Fruit fly (Drosophila melanogaster) whole organism, embryonic: Measurements from ENCODE around the gene CG11052.
A peak's percentile ranks its signal among the peaks of the same experiment; 100 is the strongest.

ENCODE experiments used
- Awh ChIP-seq: fragments of 200-800 bp; sonication (Bioruptor generic); IDR thresholded peaks from 2 replicates; pipeline ENCODE4, ENCODE4 v1.3.6; 2022; ENCODE audit warnings: missing biosample characterization, missing genetic modification characterization
- Bdp1 ChIP-seq: fragments of 200-800 bp; sonication (Bioruptor generic); optimal IDR thresholded peaks from 3 replicates; lab custom pipeline; 2016; ENCODE audit warnings: missing biosample characterization, missing genetic modification characterization
- CG12219 ChIP-seq: fragments of 200-800 bp; sonication (Bioruptor generic); optimal IDR thresholded peaks from 3 replicates; lab custom pipeline; 2018; ENCODE audit warnings: missing biosample characterization, mild to moderate bottlenecking, missing genetic modification characterization
- CG12391 ChIP-seq: fragments of 200-800 bp; sonication (Bioruptor generic); optimal IDR thresholded peaks from 3 replicates; lab custom pipeline; 2018; ENCODE audit warnings: missing biosample characterization, mild to moderate bottlenecking, missing genetic modification characterization, moderate library complexity
- CG13296 ChIP-seq: fragments of 200-800 bp; sonication (Bioruptor generic); optimal IDR thresholded peaks from 3 replicates; lab custom pipeline; 2018; ENCODE audit warnings: missing biosample characterization, mild to moderate bottlenecking, missing genetic modification characterization
- CG14860 ChIP-seq: fragments of 200-800 bp; sonication (Bioruptor generic); IDR thresholded peaks from 3 replicates; pipeline ENCODE4 v1.3.6; 2022; ENCODE audit warnings: missing biosample characterization, missing genetic modification characterization; ENCODE audit not compliant: partially characterized antibody
- CG1529 ChIP-seq: fragments of 200-800 bp; sonication (Bioruptor generic); optimal IDR thresholded peaks from 3 replicates; lab custom pipeline; 2018; ENCODE audit warnings: missing biosample characterization, missing genetic modification characterization
- CG15601 ChIP-seq: fragments of 200-800 bp; sonication (Bioruptor generic); optimal IDR thresholded peaks from 3 replicates; lab custom pipeline; 2019; ENCODE audit warnings: missing biosample characterization, mild to moderate bottlenecking, missing genetic modification characterization, moderate library complexity
- CG1602 ChIP-seq: fragments of 200-800 bp; sonication (Bioruptor generic); optimal IDR thresholded peaks from 3 replicates; lab custom pipeline; 2016; ENCODE audit warnings: missing biosample characterization, missing genetic modification characterization
- CG16863 ChIP-seq: fragments of 200-800 bp; sonication (Bioruptor generic); optimal IDR thresholded peaks from 3 replicates; lab custom pipeline; 2016; ENCODE audit warnings: missing biosample characterization, missing genetic modification characterization
- CG17829 ChIP-seq: fragments of 200-800 bp; optimal IDR thresholded peaks from 2 replicates; lab custom pipeline; 2019; ENCODE audit warnings: missing biosample characterization, mild to moderate bottlenecking, missing genetic modification characterization, moderate library complexity
- CG17912 ChIP-seq: fragments of 200-800 bp; sonication (Bioruptor generic); optimal IDR thresholded peaks from 2 replicates; lab custom pipeline; 2018; ENCODE audit warnings: missing biosample characterization, mild to moderate bottlenecking, missing genetic modification characterization
- CG18619 ChIP-seq: fragments of 200-800 bp; sonication (Bioruptor generic); optimal IDR thresholded peaks from 3 replicates; lab custom pipeline; 2017; ENCODE audit warnings: missing biosample characterization, mild to moderate bottlenecking, missing genetic modification characterization
- CG18764 ChIP-seq: fragments of 200-800 bp; sonication (Bioruptor generic); optimal IDR thresholded peaks from 3 replicates; lab custom pipeline; 2016; ENCODE audit warnings: missing biosample characterization, missing genetic modification characterization
- CG2129 ChIP-seq: fragments of 200-800 bp; sonication (Bioruptor generic); IDR thresholded peaks from 2 replicates; pipeline ENCODE4 v1.3.6; 2022; ENCODE audit warnings: missing biosample characterization, missing genetic modification characterization; ENCODE audit not compliant: partially characterized antibody
- CG31388 ChIP-seq: fragments of 200-800 bp; sonication (Bioruptor generic); optimal IDR thresholded peaks from 2 replicates; lab custom pipeline; 2016; ENCODE audit warnings: missing biosample characterization, missing genetic modification characterization
- CG3163 ChIP-seq: fragments of 200-800 bp; sonication (Bioruptor generic); optimal IDR thresholded peaks from 3 replicates; lab custom pipeline; 2016; ENCODE audit warnings: missing biosample characterization, missing genetic modification characterization
- CG33557 ChIP-seq: fragments of 200-800 bp; sonication (Bioruptor generic); optimal IDR thresholded peaks from 2 replicates; lab custom pipeline; 2019; ENCODE audit warnings: missing biosample characterization, mild to moderate bottlenecking, missing genetic modification characterization, moderate library complexity
- Chrac-16 ChIP-seq: fragments of 200-800 bp; sonication (Bioruptor generic); optimal IDR thresholded peaks from 3 replicates; lab custom pipeline; 2016; ENCODE audit warnings: missing biosample characterization, missing genetic modification characterization
- D19A ChIP-seq: fragments of 200-800 bp; optimal IDR thresholded peaks from 3 replicates; lab custom pipeline; 2019; ENCODE audit warnings: missing biosample characterization, mild to moderate bottlenecking, missing genetic modification characterization, moderate library complexity
- Dad ChIP-seq: fragments of 200-800 bp; sonication (Bioruptor generic); optimal IDR thresholded peaks from 3 replicates; lab custom pipeline; 2016; ENCODE audit warnings: missing biosample characterization, missing genetic modification characterization
- Dref ChIP-seq: fragments of 200-800 bp; sonication (Bioruptor generic); IDR thresholded peaks from 2 replicates; pipeline ENCODE4 v1.3.6; 2022; ENCODE audit warnings: missing biosample characterization, missing genetic modification characterization
- Fer2 ChIP-seq: fragments of 200-800 bp; sonication (Bioruptor generic); optimal IDR thresholded peaks from 2 replicates; lab custom pipeline; 2018; ENCODE audit warnings: missing biosample characterization, mild to moderate bottlenecking, missing genetic modification characterization, moderate library complexity
- Gsc ChIP-seq: fragments of 200-800 bp; sonication (Bioruptor generic); IDR thresholded peaks from 2 replicates; pipeline ENCODE4 v1.3.6; 2022; ENCODE audit warnings: missing biosample characterization, missing genetic modification characterization
- Hmr ChIP-seq: fragments of 200-800 bp; sonication (Bioruptor generic); optimal IDR thresholded peaks from 3 replicates; lab custom pipeline; 2017; ENCODE audit warnings: mild to moderate bottlenecking, missing biosample characterization, missing genetic modification reagents, missing genetic modification characterization
- Opbp ChIP-seq: fragments of 200-800 bp; sonication (Bioruptor generic); IDR thresholded peaks from 3 replicates; pipeline ENCODE4 v1.3.6; 2022; ENCODE audit warnings: missing biosample characterization, missing genetic modification characterization; ENCODE audit not compliant: partially characterized antibody
- PHDP ChIP-seq: fragments of 200-800 bp; sonication (Bioruptor generic); optimal IDR thresholded peaks from 3 replicates; lab custom pipeline; 2018; ENCODE audit warnings: missing biosample characterization, mild to moderate bottlenecking, missing genetic modification characterization, moderate library complexity
- Rfx ChIP-seq: fragments of 200-800 bp; sonication (Bioruptor generic); IDR thresholded peaks from 2 replicates; pipeline ENCODE4 v1.3.6; 2022; ENCODE audit warnings: missing biosample characterization, missing genetic modification characterization
- Sox100B ChIP-seq: fragments of 200-800 bp; sonication (Bioruptor generic); optimal IDR thresholded peaks from 3 replicates; lab custom pipeline; 2018; ENCODE audit warnings: missing biosample characterization, mild to moderate bottlenecking, missing genetic modification characterization
- Sry-β ChIP-seq: fragments of 200-800 bp; sonication (Bioruptor generic); optimal IDR thresholded peaks from 2 replicates; lab custom pipeline; 2018; ENCODE audit warnings: missing biosample characterization, mild to moderate bottlenecking, missing genetic modification characterization, moderate library complexity
- ash1 ChIP-seq: fragments of 200-800 bp; sonication (Bioruptor generic); optimal IDR thresholded peaks from 2 replicates; lab custom pipeline; 2018; ENCODE audit warnings: missing biosample characterization, mild to moderate bottlenecking, missing genetic modification characterization
- az2 ChIP-seq: fragments of 200-800 bp; sonication (Bioruptor generic); optimal IDR thresholded peaks from 3 replicates; lab custom pipeline; 2016; ENCODE audit warnings: missing biosample characterization, missing genetic modification characterization
- corto ChIP-seq: fragments of 200-800 bp; sonication (Bioruptor generic); optimal IDR thresholded peaks from 2 replicates; lab custom pipeline; 2016; ENCODE audit warnings: missing biosample characterization, mild to moderate bottlenecking, missing genetic modification characterization, moderate library complexity
- crc ChIP-seq: fragments of 200-800 bp; sonication (Bioruptor generic); optimal IDR thresholded peaks from 2 replicates; lab custom pipeline; 2016; ENCODE audit warnings: missing biosample characterization, missing genetic modification characterization
- disco-r ChIP-seq: fragments of 200-800 bp; sonication (Bioruptor generic); optimal IDR thresholded peaks from 2 replicates; lab custom pipeline; 2016; ENCODE audit warnings: missing biosample characterization, missing genetic modification characterization
- gem ChIP-seq: fragments of 200-800 bp; sonication (Bioruptor generic); optimal IDR thresholded peaks from 2 replicates; lab custom pipeline; 2019; ENCODE audit warnings: missing biosample characterization, mild to moderate bottlenecking, missing genetic modification characterization, moderate library complexity
- gsb ChIP-seq: fragments of 200-800 bp; sonication (Bioruptor generic); IDR thresholded peaks from 2 replicates; pipeline ENCODE4 v1.3.6; 2022; ENCODE audit warnings: missing biosample characterization, missing genetic modification characterization
- hkb ChIP-seq, 2 experiments: fragments of 200-800 bp in 1 of 2; fragments of >200 bp in 1 of 2; sonication (Bioruptor generic) in 1 of 2; IDR thresholded peaks in 1 of 2; optimal IDR thresholded peaks in 1 of 2; 2 replicates each; pipeline versions ENCODE4 v1.3.6 to Lab custom; 2017 to 2022; ENCODE audit warnings: missing biosample characterization in 1 of 2, missing genetic modification characterization in 1 of 2
- hth ChIP-seq: fragments of >200 bp; optimal IDR thresholded peaks from 2 replicates; lab custom pipeline; 2017; ENCODE audit warnings: inconsistent platforms
- ken ChIP-seq: fragments of 200-800 bp; sonication (Bioruptor generic); IDR thresholded peaks from 3 replicates; pipeline ENCODE4 v1.3.6; 2022; ENCODE audit warnings: missing biosample characterization, missing genetic modification characterization
- lbe ChIP-seq: fragments of 200-800 bp; sonication (Bioruptor generic); optimal IDR thresholded peaks from 2 replicates; lab custom pipeline; 2016; ENCODE audit warnings: missing biosample characterization, mild to moderate bottlenecking, missing genetic modification characterization
- lmd ChIP-seq: fragments of 200-800 bp; sonication (Bioruptor generic); IDR thresholded peaks from 2 replicates; pipeline ENCODE4 v1.3.6; 2022; ENCODE audit warnings: missing biosample characterization, missing genetic modification characterization
- ro ChIP-seq: fragments of 200-800 bp; sonication (Bioruptor generic); IDR thresholded peaks from 2 replicates; pipeline ENCODE4 v1.3.6; 2022; ENCODE audit warnings: missing biosample characterization, missing genetic modification characterization
- sens ChIP-seq: fragments of 200-800 bp; sonication (Bioruptor generic); peaks from one replicate; lab custom pipeline; 2016; ENCODE audit warnings: missing biosample characterization, missing genetic modification characterization
- seq ChIP-seq: fragments of 200-800 bp; sonication (Bioruptor generic); IDR thresholded peaks from 2 replicates; pipeline ENCODE4 v1.3.6; 2022; ENCODE audit warnings: missing biosample characterization, missing genetic modification characterization
- sna ChIP-seq: fragments of 200-800 bp; sonication (Bioruptor generic); IDR thresholded peaks from 2 replicates; pipeline ENCODE4 v1.3.6; 2022; ENCODE audit warnings: missing biosample characterization, missing genetic modification characterization; ENCODE audit not compliant: partially characterized antibody
- zen ChIP-seq: fragments of 200-800 bp; sonication (Bioruptor generic); optimal IDR thresholded peaks from 3 replicates; lab custom pipeline; 2018; ENCODE audit warnings: missing biosample characterization, mild to moderate bottlenecking, missing genetic modification characterization, moderate library complexity

The CG11052 gene

dm6 chr3R:8030151-8030899 is 21.2 kb upstream of the CG11052 start, which contains the start of the genes CG10903 and CG2747 (continued):
- TF ChIP-seq ash1 (GFP tag; lab: Kevin White, UChicago): no peak
- TF ChIP-seq Sry-β: peak; percentile 8
- no peak for TF ChIP-seq CG12391 (tag; lab: Kevin White, UChicago)
- no peak; the same call in 1 of the 2 replicates for TF ChIP-seq CG2129 (GFP tag; lab: Robert Waterston, UW)
- TF ChIP-seq Gsc (GFP tag; lab: Robert Waterston, UW): no peak
- TF ChIP-seq sna: no peak
- no peak for TF ChIP-seq crc
- TF ChIP-seq az2: no peak
- peak; percentile 67 for TF ChIP-seq sens
- peak; percentile 17 for TF ChIP-seq CG17829 (tag; lab: Kevin White, UChicago)
- TF ChIP-seq Fer2 (tag; lab: Kevin White, UChicago): no peak
- TF ChIP-seq CG31388: no peak
- TF ChIP-seq Dref (GFP tag; lab: Robert Waterston, UW): peak; percentile 68
- no peak for TF ChIP-seq CG1529
- TF ChIP-seq CG14860 (GFP tag; lab: Robert Waterston, UW): 0 out of 3 replicates have a peak, but pooled peaks have one; percentile 38

dm6 chr3R:8029496-8030013 is 20.5 kb upstream of the CG11052 start, which contains the start of gene ImpE3:
Gene ImpE3, minus strand, starts transcription at chr3R:8029546.
- no peak for TF ChIP-seq Opbp (GFP tag; lab: Robert Waterston, UW)
- TF ChIP-seq gem (tag; lab: Kevin White, UChicago): peak; percentile 32
- TF ChIP-seq CG18764 (GFP tag; lab: Kevin White, UChicago): no peak
- peak; percentile 66 for TF ChIP-seq lbe
- TF ChIP-seq ro (GFP tag; lab: Robert Waterston, UW): no peak
- TF ChIP-seq corto (GFP tag; lab: Kevin White, UChicago): peak; percentile 23
- TF ChIP-seq Dad (GFP tag; lab: Kevin White, UChicago): no peak
- no peak for TF ChIP-seq hth
- no peak for TF ChIP-seq disco-r
- 0 out of 2 replicates have a peak, but pooled peaks have one; percentile 10 for TF ChIP-seq Rfx (GFP tag; lab: Robert Waterston, UW)
- peak; percentile 82 for TF ChIP-seq D19A (tag; lab: Kevin White, UChicago)
- no peak for TF ChIP-seq Sox100B (GFP tag; lab: Kevin White, UChicago)

- TF ChIP-seq seq (GFP tag; lab: Robert Waterston, UW) (peak; percentile 50), Chrac-16 (GFP tag; lab: Kevin White, UChicago) (peak; percentile 78), Hmr (GFP tag; lab: Kevin White, UChicago) (peak; percentile 95), CG13296 (GFP tag; lab: Kevin White, UChicago) (peak; percentile 90), hkb (optimal IDR thresholded peaks at IDR 0.05; lab: Kevin White, UChicago) (no peak), hkb (GFP tag; IDR thresholded peaks at IDR 0.05; lab: Robert Waterston, UW) (peak; percentile 87), zen (tag; lab: Kevin White, UChicago) (peak; percentile 39), CG12219 (GFP tag; lab: Kevin White, UChicago) (peak; percentile 62), ken (GFP tag; lab: Robert Waterston, UW) (peak; percentile 75; the same call in 2 of the 3 replicates), lmd (GFP tag; lab: Robert Waterston, UW) (peak; percentile 80), CG1602 (peak; percentile 78), Bdp1 (GFP tag; lab: Kevin White, UChicago) (peak; percentile 33), CG15601 (peak; percentile 92), CG17912 (GFP tag; lab: Kevin White, UChicago) (peak; percentile 35), CG3163 (GFP tag; lab: Kevin White, UChicago) (peak; percentile 86), CG33557 (GFP tag; lab: Kevin White, UChicago) (peak; percentile 76), corto (GFP tag; lab: Kevin White, UChicago) (peak; percentile 29), Awh (GFP tag; lab: Robert Waterston, UW) (peak; percentile 61), gsb (no peak), CG18619 (GFP tag; lab: Kevin White, UChicago) (peak; percentile 93), CG16863 (GFP tag; lab: Kevin White, UChicago) (peak; percentile 37), PHDP (tag; lab: Kevin White, UChicago) (peak; percentile 95)
Measured at dm6 chr3R:8027203-8027688, 18.1 kb upstream of the CG11052 start.
